Worm (Caenorhabditis elegans): ENCODE measurements around the gene F16B12.6.

DNA sequence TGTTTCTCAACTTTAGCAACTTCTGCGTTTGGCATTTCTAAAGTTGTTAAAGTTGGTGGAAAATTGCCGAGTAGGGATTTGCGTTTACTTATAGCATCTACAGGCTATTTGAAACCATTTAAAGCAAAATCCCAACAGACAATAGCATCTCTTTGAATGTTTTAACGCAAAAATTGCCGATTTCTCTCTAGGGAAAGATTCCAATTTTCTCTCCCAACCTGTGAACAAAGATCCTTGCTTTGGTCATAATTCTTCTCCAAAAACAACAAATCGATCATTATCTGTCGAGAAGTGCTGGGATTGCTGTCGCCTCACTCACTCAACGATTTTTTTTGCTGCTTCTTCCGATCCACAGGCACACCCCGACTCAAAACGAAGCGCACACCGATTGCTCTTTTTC, 48.4 kb upstream of the F16B12.6 start:
- TF ChIP-seq mab-5 (tag; optimal IDR thresholded peaks at IDR 0.05) (no peak), sem-2 (GFP tag; optimal IDR thresholded peaks at IDR 0.05) (no peak), ztf-11 (tag; optimal IDR thresholded peaks at IDR 0.05) (no peak), ceh-83 (GFP tag; optimal IDR thresholded peaks at IDR 0.05) (no peak), unc-62 (GFP tag; optimal IDR thresholded peaks at IDR 0.05) (no peak), nhr-237 (tag; optimal IDR thresholded peaks at IDR 0.05) (no peak), tbx-8 (GFP tag; optimal IDR thresholded peaks at IDR 0.05) (no peak), unc-120 (tag; optimal IDR thresholded peaks at IDR 0.05; ENCODE audit: poor library complexity, severe bottlenecking) (no peak), M03D4.4 (tag; optimal IDR thresholded peaks at IDR 0.05) (no peak), cnd-1 (tag; optimal IDR thresholded peaks at IDR 0.05) (no peak), nhr-12 (tag; optimal IDR thresholded peaks at IDR 0.05) (no peak)
